Worm (Caenorhabditis elegans): ENCODE measurements around the gene dach-1.

DNA sequence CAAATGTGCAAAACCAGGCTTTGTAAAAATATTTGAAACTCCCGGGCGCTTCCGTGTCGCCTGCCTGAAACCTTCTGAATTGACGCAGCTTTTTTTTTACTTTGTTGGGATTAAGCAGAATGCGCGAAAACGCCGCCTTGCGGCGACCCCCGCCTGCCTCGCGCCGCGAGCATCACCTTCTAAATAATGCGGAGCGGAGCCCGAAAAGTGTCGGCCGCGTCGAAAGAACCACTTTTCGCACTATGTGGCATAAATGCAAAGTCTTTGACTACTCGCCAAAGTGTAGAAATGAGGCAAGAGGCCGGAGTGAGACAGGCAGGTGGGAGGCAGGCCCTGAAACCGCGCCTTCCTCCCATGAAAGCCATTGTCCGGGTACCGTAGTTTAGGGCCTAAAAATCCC is 36.7 kb upstream of the dach-1 start:
- TF ChIP-seq hsf-1 (GFP tag; IDR thresholded peaks at IDR 0.05): no peak
- TF ChIP-seq T26A5.8 (tag; optimal IDR thresholded peaks at IDR 0.05): no peak
- no peak for TF ChIP-seq nfyb-1 (GFP tag; IDR thresholded peaks at IDR 0.05)
- TF ChIP-seq rpc-1 (optimal IDR thresholded peaks at IDR 0.05): no peak
- TF ChIP-seq rpc-1 (tag; optimal IDR thresholded peaks at IDR 0.05): no peak
- no peak for TF ChIP-seq nfya-1 (tag; optimal IDR thresholded peaks at IDR 0.05; ENCODE audit: borderline replicate concordance, insufficient read depth)
- TF ChIP-seq fkh-3 (tag; optimal IDR thresholded peaks at IDR 0.05): no peak
